Fruit fly (Drosophila melanogaster) whole organism, embryonic: ENCODE data around the gene CCDC53.

Source experiments
- CG10979 ChIP-seq: fragments of 200-800 bp; sonication (Bioruptor generic); optimal IDR thresholded peaks from 2 replicates; lab custom pipeline; 2018; ENCODE audit warnings: missing biosample characterization, mild to moderate bottlenecking, missing genetic modification characterization, moderate library complexity
- CG12744 ChIP-seq: fragments of 200-800 bp; sonication (Bioruptor generic); optimal IDR thresholded peaks from 2 replicates; lab custom pipeline; 2016; ENCODE audit warnings: missing biosample characterization, missing genetic modification characterization
- CG13894 ChIP-seq: fragments of 200-800 bp; sonication (Bioruptor generic); optimal IDR thresholded peaks from 3 replicates; lab custom pipeline; 2018; ENCODE audit warnings: missing biosample characterization, mild to moderate bottlenecking, missing genetic modification characterization, moderate library complexity
- CG15269 ChIP-seq: fragments of 200-800 bp; sonication (Bioruptor generic); optimal IDR thresholded peaks from 2 replicates; lab custom pipeline; 2018; ENCODE audit warnings: missing biosample characterization, mild to moderate bottlenecking, missing genetic modification characterization, moderate library complexity
- CG15514 ChIP-seq: fragments of 200-800 bp; sonication (Bioruptor generic); optimal IDR thresholded peaks from 3 replicates; lab custom pipeline; 2017; ENCODE audit warnings: missing biosample characterization, missing genetic modification characterization, mild to moderate bottlenecking, moderate library complexity, missing genetic modification reagents
- CG2120 ChIP-seq: fragments of 200-800 bp; sonication (Bioruptor generic); optimal IDR thresholded peaks from 3 replicates; lab custom pipeline; 2016; ENCODE audit warnings: missing biosample characterization, missing genetic modification characterization
- CG3281 ChIP-seq: fragments of 200-800 bp; sonication (Bioruptor generic); optimal IDR thresholded peaks from 3 replicates; lab custom pipeline; 2017; ENCODE audit warnings: missing biosample characterization, mild to moderate bottlenecking, missing genetic modification characterization
- CG3847 ChIP-seq: fragments of 200-800 bp; sonication (Bioruptor generic); IDR thresholded peaks from 2 replicates; pipeline ENCODE4 v1.3.6; 2022; ENCODE audit warnings: missing biosample characterization, missing genetic modification characterization
- CG4730 ChIP-seq: fragments of 200-800 bp; sonication (Bioruptor generic); IDR thresholded peaks from 2 replicates; pipeline ENCODE4 v1.3.6; 2022; ENCODE audit warnings: missing biosample characterization, missing genetic modification characterization
- CG7745 ChIP-seq: fragments of 200-800 bp; sonication (Bioruptor generic); optimal IDR thresholded peaks from 2 replicates; lab custom pipeline; 2018; ENCODE audit warnings: missing biosample characterization, mild to moderate bottlenecking, missing genetic modification characterization, moderate library complexity
- CG8388 ChIP-seq: fragments of 200-800 bp; sonication (Bioruptor generic); optimal IDR thresholded peaks from 2 replicates; lab custom pipeline; 2019; ENCODE audit warnings: missing biosample characterization, mild to moderate bottlenecking, missing genetic modification characterization, moderate library complexity
- CG8924 ChIP-seq: fragments of 200-800 bp; optimal IDR thresholded peaks from 3 replicates; lab custom pipeline; 2019; ENCODE audit warnings: missing biosample characterization, mild to moderate bottlenecking, missing genetic modification characterization, moderate library complexity
- CG9876 ChIP-seq: fragments of 200-800 bp; sonication (Bioruptor generic); optimal IDR thresholded peaks from 2 replicates; lab custom pipeline; 2016; ENCODE audit warnings: missing biosample characterization, missing genetic modification characterization
- CG9932 ChIP-seq: fragments of 200-800 bp; sonication (Bioruptor generic); IDR thresholded peaks from 2 replicates; pipeline ENCODE4 v1.3.6; 2022; ENCODE audit warnings: missing biosample characterization, missing genetic modification characterization
- Dbx ChIP-seq: fragments of 200-800 bp; sonication (Bioruptor generic); IDR thresholded peaks from 3 replicates; pipeline ENCODE4 v1.3.6; 2022; ENCODE audit warnings: missing biosample characterization, missing genetic modification characterization
- Elba2 ChIP-seq: fragments of 200-800 bp; sonication (Bioruptor generic); optimal IDR thresholded peaks from 3 replicates; lab custom pipeline; 2016; ENCODE audit warnings: missing biosample characterization, missing genetic modification characterization
- HLHmδ ChIP-seq: fragments of 200-800 bp; sonication (Bioruptor generic); optimal IDR thresholded peaks from 2 replicates; lab custom pipeline; 2018; ENCODE audit warnings: missing biosample characterization, mild to moderate bottlenecking, missing genetic modification characterization, moderate library complexity
- Med ChIP-seq: fragments of 200-800 bp; sonication (Bioruptor generic); peaks from one replicate; lab custom pipeline; 2016; ENCODE audit warnings: missing biosample characterization, missing genetic modification characterization, mild to moderate bottlenecking, inconsistent platforms, moderate library complexity
- Meics ChIP-seq: fragments of 200-800 bp; sonication (Bioruptor generic); optimal IDR thresholded peaks from 2 replicates; lab custom pipeline; 2017; ENCODE audit warnings: missing biosample characterization, mild to moderate bottlenecking, missing genetic modification characterization
- Myb ChIP-seq: fragments of 200-800 bp; sonication (Bioruptor generic); optimal IDR thresholded peaks from 2 replicates; lab custom pipeline; 2016; ENCODE audit warnings: missing biosample characterization, missing genetic modification characterization
- NK7.1 ChIP-seq: fragments of 200-800 bp; sonication (Bioruptor generic); optimal IDR thresholded peaks from 3 replicates; lab custom pipeline; 2016; ENCODE audit warnings: missing biosample characterization, missing genetic modification characterization
- Sox100B ChIP-seq: fragments of 200-800 bp; sonication (Bioruptor generic); optimal IDR thresholded peaks from 3 replicates; lab custom pipeline; 2018; ENCODE audit warnings: missing biosample characterization, mild to moderate bottlenecking, missing genetic modification characterization
- Trl ChIP-seq, 3 experiments: fragments of >200 bp in 2 of 3; fragments of 200-800 bp in 1 of 3; sonication (Bioruptor generic) in 1 of 3; optimal IDR thresholded peaks; 2 replicates in 1 of 3; 3 replicates in 2 of 3; lab custom pipeline; 2016 to 2017; ENCODE audit warnings: missing biosample characterization in 1 of 3, missing genetic modification characterization in 1 of 3
- abd-A ChIP-seq: fragments of 200-800 bp; sonication (Bioruptor generic); optimal IDR thresholded peaks from 3 replicates; lab custom pipeline; 2019; ENCODE audit warnings: missing biosample characterization, mild to moderate bottlenecking, missing genetic modification characterization, moderate library complexity
- crol ChIP-seq: fragments of 200-800 bp; sonication (Bioruptor generic); IDR thresholded peaks from 2 replicates; pipeline ENCODE4 v1.3.6; 2022; ENCODE audit warnings: missing biosample characterization, missing genetic modification characterization
- cwo ChIP-seq: fragments of 200-800 bp; sonication (Bioruptor generic); optimal IDR thresholded peaks from 3 replicates; lab custom pipeline; 2017; ENCODE audit warnings: missing biosample characterization, missing genetic modification characterization, mild to moderate bottlenecking, moderate library complexity, missing genetic modification reagents
- dan ChIP-seq: fragments of 200-800 bp; sonication (Bioruptor generic); IDR thresholded peaks from 2 replicates; pipeline ENCODE4 v1.3.6; 2022; ENCODE audit warnings: missing biosample characterization, missing genetic modification characterization
- dmrt11E ChIP-seq: fragments of 200-800 bp; sonication (Bioruptor generic); optimal IDR thresholded peaks from 3 replicates; lab custom pipeline; 2018; ENCODE audit warnings: missing biosample characterization, mild to moderate bottlenecking, missing genetic modification characterization, moderate library complexity
- ewg ChIP-seq: fragments of 200-800 bp; sonication (Bioruptor generic); optimal IDR thresholded peaks from 3 replicates; lab custom pipeline; 2017; ENCODE audit warnings: mild to moderate bottlenecking, missing biosample characterization, missing genetic modification reagents, missing genetic modification characterization
- gcm ChIP-seq: fragments of 200-800 bp; sonication (Bioruptor generic); optimal IDR thresholded peaks from 2 replicates; lab custom pipeline; 2019; ENCODE audit warnings: missing biosample characterization, mild to moderate bottlenecking, missing genetic modification characterization, moderate library complexity
- grau ChIP-seq: fragments of 200-800 bp; optimal IDR thresholded peaks from 3 replicates; lab custom pipeline; 2019; ENCODE audit warnings: missing biosample characterization, mild to moderate bottlenecking, missing genetic modification characterization, moderate library complexity
- grn ChIP-seq: fragments of 200-800 bp; sonication (Bioruptor generic); optimal IDR thresholded peaks from 3 replicates; lab custom pipeline; 2017; ENCODE audit warnings: missing biosample characterization, missing genetic modification characterization
- insv ChIP-seq, 2 experiments: fragments of 200-800 bp; sonication (Bioruptor generic); optimal IDR thresholded peaks; 3 replicates each; lab custom pipeline; 2016 to 2018; ENCODE audit warnings: missing biosample characterization in 2 of 2, missing genetic modification characterization in 2 of 2
- mirr ChIP-seq: fragments of 200-800 bp; sonication (Bioruptor generic); optimal IDR thresholded peaks from 3 replicates; lab custom pipeline; 2018; ENCODE audit warnings: missing biosample characterization, mild to moderate bottlenecking, missing genetic modification characterization
- nau ChIP-seq: fragments of 200-800 bp; sonication (Bioruptor generic); optimal IDR thresholded peaks from 3 replicates; lab custom pipeline; 2017; ENCODE audit warnings: missing biosample characterization, mild to moderate bottlenecking, missing genetic modification characterization, missing genetic modification reagents
- nom ChIP-seq: fragments of 200-800 bp; sonication (Bioruptor generic); optimal IDR thresholded peaks from 2 replicates; lab custom pipeline; 2017; ENCODE audit warnings: missing biosample characterization, missing genetic modification characterization, mild to moderate bottlenecking, moderate library complexity, missing genetic modification reagents
- pan ChIP-seq, 4 experiments: fragments of >200 bp in 3 of 4; fragments of 200-800 bp in 1 of 4; sonication (Bioruptor generic) in 1 of 4; optimal IDR thresholded peaks in 3 of 4; IDR thresholded peaks in 1 of 4; 2 replicates each; pipeline versions ENCODE4 v1.3.6 to Lab custom; 2017 to 2022; ENCODE audit warnings: missing biosample characterization in 2 of 4, missing genetic modification characterization in 2 of 4, mixed read lengths in 1 of 4
- peb ChIP-seq: fragments of 200-800 bp; sonication (Bioruptor generic); IDR thresholded peaks from 2 replicates; pipeline ENCODE4 v1.3.6; 2022; ENCODE audit warnings: missing biosample characterization, missing genetic modification characterization
- phol ChIP-seq: fragments of 200-800 bp; sonication (Bioruptor generic); optimal IDR thresholded peaks from 3 replicates; lab custom pipeline; 2018; ENCODE audit warnings: missing biosample characterization, mild to moderate bottlenecking, missing genetic modification characterization, moderate library complexity
- pzg ChIP-seq: fragments of 200-800 bp; sonication (Bioruptor generic); optimal IDR thresholded peaks from 3 replicates; lab custom pipeline; 2018; ENCODE audit warnings: missing biosample characterization, mild to moderate bottlenecking, missing genetic modification characterization, moderate library complexity
- schlank ChIP-seq: fragments of 200-800 bp; sonication (Bioruptor generic); optimal IDR thresholded peaks from 2 replicates; lab custom pipeline; 2018; ENCODE audit warnings: missing biosample characterization, mild to moderate bottlenecking, missing genetic modification characterization
- sens ChIP-seq: fragments of 200-800 bp; sonication (Bioruptor generic); peaks from one replicate; lab custom pipeline; 2016; ENCODE audit warnings: missing biosample characterization, missing genetic modification characterization
- slbo ChIP-seq: fragments of 200-800 bp; sonication (Bioruptor generic); IDR thresholded peaks from 2 replicates; pipeline ENCODE4 v1.3.6; 2022; ENCODE audit warnings: missing biosample characterization, missing genetic modification characterization
- sr ChIP-seq: fragments of 200-800 bp; sonication (Bioruptor generic); IDR thresholded peaks from 3 replicates; pipeline ENCODE4 v1.3.6; 2022; ENCODE audit warnings: missing biosample characterization, missing genetic modification characterization
- twi ChIP-seq: fragments of 200-800 bp; optimal IDR thresholded peaks from 2 replicates; lab custom pipeline; 2019; ENCODE audit warnings: missing biosample characterization, mild to moderate bottlenecking, missing genetic modification characterization, moderate library complexity
- unc-4 ChIP-seq: fragments of 200-800 bp; sonication (Bioruptor generic); IDR thresholded peaks from 2 replicates; pipeline ENCODE4 v1.3.6; 2022; ENCODE audit warnings: missing biosample characterization, missing genetic modification characterization; ENCODE audit not compliant: partially characterized antibody
- zfh2 ChIP-seq: fragments of 200-800 bp; sonication (Bioruptor generic); optimal IDR thresholded peaks from 2 replicates; lab custom pipeline; 2016; ENCODE audit warnings: missing biosample characterization, missing genetic modification characterization

The CCDC53 gene

dm6 chr2L:8084349-8085203 is 43.7 kb downstream of the CCDC53 start:
- no peak for TF ChIP-seq dmrt11E
- TF ChIP-seq crol (GFP tag; lab: Robert Waterston, UW): peak; percentile 85
- TF ChIP-seq CG15514 (GFP tag; lab: Kevin White, UChicago): peak; percentile 13
- TF ChIP-seq nom (GFP tag; lab: Kevin White, UChicago): peak; percentile 31
- TF ChIP-seq Trl (optimal IDR thresholded peaks at IDR 0.05; lab: Kevin White, UChicago): peak; percentile 57 to 63
- no peak for TF ChIP-seq Trl (GFP tag; optimal IDR thresholded peaks at IDR 0.05; lab: Kevin White, UChicago)
- TF ChIP-seq NK7.1: peak; percentile 0
- TF ChIP-seq Meics (GFP tag; lab: Kevin White, UChicago): peak; percentile 23
- peak; percentile 42; the same call in 1 of the 3 replicates for TF ChIP-seq Dbx (GFP tag; lab: Robert Waterston, UW)
- peak; percentile 75 for TF ChIP-seq grn
- peak; percentile 6; the same call in 1 of the 2 replicates for TF ChIP-seq slbo (GFP tag; lab: Robert Waterston, UW)
- peak; percentile 44 for TF ChIP-seq mirr
- TF ChIP-seq abd-A: peak; percentile 56
- TF ChIP-seq pan (optimal IDR thresholded peaks at IDR 0.05; lab: Kevin White, UChicago): no peak
- TF ChIP-seq pan (GFP tag; optimal IDR thresholded peaks at IDR 0.05 in 1 of 2, IDR thresholded peaks at IDR 0.05 in 1 of 2): peak in 1 of 2 experiments; percentile 16
- TF ChIP-seq phol (tag; lab: Kevin White, UChicago): no peak
- TF ChIP-seq CG9932: peak; percentile 36; the same call in 1 of the 2 replicates
- TF ChIP-seq CG7745 (tag; lab: Kevin White, UChicago): peak; percentile 30
- no peak for TF ChIP-seq nau (GFP tag; lab: Kevin White, UChicago)
- no peak for TF ChIP-seq CG4730 (GFP tag; lab: Robert Waterston, UW)
- TF ChIP-seq ewg (GFP tag; lab: Kevin White, UChicago): peak; percentile 76
- TF ChIP-seq Elba2 (GFP tag; lab: Kevin White, UChicago): peak; percentile 81
- no peak for TF ChIP-seq CG8388 (GFP tag; lab: Kevin White, UChicago)
- peak; percentile 6 for TF ChIP-seq pzg (GFP tag; lab: Kevin White, UChicago)
- peak; percentile 68 for TF ChIP-seq Med (GFP tag; lab: Kevin White, UChicago)
- no peak for TF ChIP-seq CG3281 (GFP tag; lab: Kevin White, UChicago)
- no peak for TF ChIP-seq CG15269 (tag; lab: Kevin White, UChicago)
- no peak for TF ChIP-seq twi (tag; lab: Kevin White, UChicago)
- no peak for TF ChIP-seq CG8924 (tag; lab: Kevin White, UChicago)
- peak; percentile 17 for TF ChIP-seq schlank (tag; lab: Kevin White, UChicago)
- peak; percentile 41; the same call in 1 of the 3 replicates for TF ChIP-seq sr (GFP tag; lab: Robert Waterston, UW)
- TF ChIP-seq CG10979 (tag; lab: Kevin White, UChicago): no peak
- TF ChIP-seq CG9876 (GFP tag; lab: Kevin White, UChicago): no peak
- no peak for TF ChIP-seq Myb (GFP tag; lab: Kevin White, UChicago)
- no peak for TF ChIP-seq dan (GFP tag; lab: Robert Waterston, UW)
- no peak for TF ChIP-seq HLHmδ (GFP tag; lab: Kevin White, UChicago)
- TF ChIP-seq CG12744: peak; percentile 23
- peak; percentile 21 for TF ChIP-seq cwo (GFP tag; lab: Kevin White, UChicago)
- TF ChIP-seq insv (GFP tag; optimal IDR thresholded peaks at IDR 0.05; lab: Kevin White, UChicago): peak; percentile 63 to 93
- peak; percentile 46 for TF ChIP-seq CG2120
- TF ChIP-seq zfh2: peak; percentile 10
- peak; percentile 87 for TF ChIP-seq grau (tag; lab: Kevin White, UChicago)
- peak; percentile 9 for TF ChIP-seq Sox100B (GFP tag; lab: Kevin White, UChicago)
- TF ChIP-seq gcm (GFP tag; lab: Kevin White, UChicago): peak; percentile 87
- peak; percentile 33 for TF ChIP-seq sens (GFP tag; lab: Kevin White, UChicago)
- TF ChIP-seq CG3847 (GFP tag; lab: Robert Waterston, UW): no peak; the same call in 1 of the 2 replicates
- 0 out of 2 replicates have a peak, but pooled peaks have one; percentile 13 for TF ChIP-seq unc-4
- TF ChIP-seq CG13894 (tag; lab: Kevin White, UChicago): peak; percentile 59
- TF ChIP-seq peb (GFP tag; lab: Robert Waterston, UW): no peak
